Worm (Caenorhabditis elegans): ENCODE measurements around the gene C17G10.10.

The C17G10.10 gene

DNA sequence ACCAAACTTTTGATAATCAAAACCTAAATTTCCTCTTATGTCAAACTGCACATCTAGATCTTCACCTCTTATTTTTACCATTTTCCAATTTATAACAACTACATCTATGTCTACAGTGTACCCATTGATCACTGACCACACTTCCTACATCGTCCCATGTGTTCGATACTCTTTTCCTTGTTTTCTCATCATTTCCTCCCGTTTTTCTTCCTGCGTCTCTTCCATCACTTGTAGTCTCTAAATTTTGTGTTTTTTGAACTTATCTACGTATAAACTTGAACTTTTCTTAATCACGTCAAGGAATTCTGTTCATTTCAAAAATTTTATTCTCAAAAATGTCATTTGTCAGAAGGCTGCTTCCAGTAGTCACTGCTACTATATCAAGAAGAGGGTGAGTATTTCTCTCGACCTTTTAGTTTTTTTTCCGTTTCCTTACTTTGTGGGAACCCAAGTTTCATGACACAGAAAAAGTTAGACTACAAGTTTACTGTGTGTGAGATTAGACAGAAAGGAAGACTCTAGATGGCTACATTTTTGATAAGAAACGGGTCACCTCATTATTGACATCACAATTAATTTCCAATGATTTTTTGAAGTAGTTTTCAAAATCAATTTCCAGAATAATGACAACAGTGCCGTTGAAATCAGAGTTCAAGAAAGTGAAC is 27.0 kb downstream of the C17G10.10 start:
- TF ChIP-seq ets-7 (tag; optimal IDR thresholded peaks at IDR 0.05) (no peak), pes-1 (GFP tag; IDR thresholded peaks at IDR 0.05) (no peak), aly-1 (tag; optimal IDR thresholded peaks at IDR 0.05) (no peak), ceh-36 (tag; optimal IDR thresholded peaks at IDR 0.05) (no peak), scrt-1 (GFP tag; IDR thresholded peaks at IDR 0.05) (no peak), B0310.2 (tag; optimal IDR thresholded peaks at IDR 0.05) (no peak), F13C5.2 (tag; optimal IDR thresholded peaks at IDR 0.05) (no peak), ama-1 (optimal IDR thresholded peaks at IDR 0.05) (no peak)

- TF ChIP-seq B0310.2 (tag; optimal IDR thresholded peaks at IDR 0.05) (no peak), aly-1 (tag; optimal IDR thresholded peaks at IDR 0.05) (no peak), flt-1 (GFP tag; IDR thresholded peaks at IDR 0.05) (no peak), hmbx-1 (tag; optimal IDR thresholded peaks at IDR 0.05) (no peak)
Observed at ce11 chrII:5570272-5570671, 28.9 kb downstream of the C17G10.10 start, which contains the start of the genes C17C3.1 and C17C3.15. Gene C17C3.1, plus strand, starts transcription at chrII:5570572. Gene C17C3.15, plus strand, starts transcription at chrII:5570654.

DNA sequence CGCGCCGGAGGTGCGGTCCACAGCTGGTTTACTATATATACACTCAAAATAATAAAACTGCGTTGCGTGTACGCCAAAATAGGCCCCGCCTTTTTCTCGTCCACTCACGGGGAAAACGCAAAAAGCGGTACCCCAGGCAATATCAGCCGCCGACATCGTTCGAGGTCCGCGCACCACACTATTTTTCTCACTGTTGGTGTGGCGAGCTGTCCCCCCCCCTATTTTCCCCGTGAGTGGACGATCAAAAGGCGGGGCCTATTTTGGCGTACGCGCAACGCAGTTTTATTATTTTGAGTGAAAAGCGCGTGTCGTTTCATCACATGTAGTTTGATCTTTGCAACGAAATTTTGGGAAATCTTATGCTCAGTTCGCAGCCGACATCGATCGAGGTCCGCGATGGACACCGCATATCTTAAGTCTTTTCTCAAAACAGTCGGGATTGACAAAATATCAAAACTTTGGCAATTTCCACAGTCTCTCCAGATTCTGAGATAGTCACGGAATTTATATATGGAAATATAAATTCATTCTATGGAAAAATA is 34.0 kb downstream of the C17G10.10 start:
- TF ChIP-seq tbx-37 (GFP tag; conservative IDR thresholded peaks at IDR 0.05): no peak
- 0 out of 2 replicates have a peak, but pooled peaks have one; percentile 23 for TF ChIP-seq sea-1 (GFP tag; conservative IDR thresholded peaks at IDR 0.05)
- TF ChIP-seq F13C5.2 (tag; optimal IDR thresholded peaks at IDR 0.05): no peak

- no peak for TF ChIP-seq hnd-1 (tag; optimal IDR thresholded peaks at IDR 0.05)
- TF ChIP-seq pes-1 (GFP tag; IDR thresholded peaks at IDR 0.05): no peak
- no peak for TF ChIP-seq sea-1 (GFP tag; conservative IDR thresholded peaks at IDR 0.05)
- no peak for TF ChIP-seq ama-1 (optimal IDR thresholded peaks at IDR 0.05)
- no peak for TF ChIP-seq scrt-1 (GFP tag; IDR thresholded peaks at IDR 0.05)
- no peak for TF ChIP-seq ets-7 (tag; optimal IDR thresholded peaks at IDR 0.05)
- no peak for TF ChIP-seq hmg-4 (GFP tag; optimal IDR thresholded peaks at IDR 0.05)
- no peak for TF ChIP-seq flt-1 (GFP tag; IDR thresholded peaks at IDR 0.05)
- no peak for TF ChIP-seq B0310.2 (tag; optimal IDR thresholded peaks at IDR 0.05)
Observed at ce11 chrII:5561392-5561791, 37.8 kb downstream of the C17G10.10 start, which contains the start of gene C17C3.3. Gene C17C3.3, plus strand, starts transcription at chrII:5561737.

DNA sequence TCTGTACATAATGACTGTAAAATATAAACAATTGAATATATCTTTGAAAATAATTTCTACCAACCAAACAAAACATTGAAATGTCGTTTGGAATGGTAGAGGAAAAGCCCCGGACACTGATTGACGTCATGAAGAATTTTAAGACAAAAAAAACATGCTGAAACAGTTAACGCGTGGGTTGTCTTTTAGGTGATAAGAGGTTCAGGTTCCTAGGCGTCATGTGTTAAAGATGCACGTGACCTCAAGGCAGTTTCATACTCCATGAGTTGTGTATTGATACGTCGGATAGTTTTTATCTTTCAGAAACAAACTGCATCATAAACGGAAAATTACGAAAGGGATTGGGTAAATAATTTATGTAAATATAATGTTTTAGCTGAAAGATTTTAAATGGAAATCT is 42.0 kb downstream of the C17G10.10 start:
- TF ChIP-seq ets-7 (tag; optimal IDR thresholded peaks at IDR 0.05) (no peak), aly-1 (tag; optimal IDR thresholded peaks at IDR 0.05) (no peak), pes-1 (GFP tag; IDR thresholded peaks at IDR 0.05) (no peak), flt-1 (GFP tag; IDR thresholded peaks at IDR 0.05) (no peak), sea-1 (GFP tag; conservative IDR thresholded peaks at IDR 0.05) (no peak), hmbx-1 (tag; optimal IDR thresholded peaks at IDR 0.05) (no peak), scrt-1 (GFP tag; IDR thresholded peaks at IDR 0.05) (no peak), tbx-11 (GFP tag; IDR thresholded peaks at IDR 0.05) (no peak), hmg-4 (GFP tag; optimal IDR thresholded peaks at IDR 0.05) (no peak), B0310.2 (tag; optimal IDR thresholded peaks at IDR 0.05) (no peak), tbx-37 (GFP tag; conservative IDR thresholded peaks at IDR 0.05) (no peak), F13C5.2 (tag; optimal IDR thresholded peaks at IDR 0.05) (no peak)

- TF ChIP-seq tra-4 (tag; optimal IDR thresholded peaks at IDR 0.05) (no peak), aly-1 (tag; optimal IDR thresholded peaks at IDR 0.05) (no peak), F13C5.2 (tag; optimal IDR thresholded peaks at IDR 0.05) (no peak), pes-1 (GFP tag; IDR thresholded peaks at IDR 0.05) (no peak), ama-1 (optimal IDR thresholded peaks at IDR 0.05) (no peak)
Observed at ce11 chrII:5556431-5556830, 42.7 kb downstream of the C17G10.10 start, which contains the start of gene ins-11. Gene ins-11, plus strand, starts transcription at chrII:5556731.

ce11 chrII:5555522-5555921 is 43.7 kb downstream of the C17G10.10 start:
- TF ChIP-seq tra-4 (tag; optimal IDR thresholded peaks at IDR 0.05): no peak
- TF ChIP-seq scrt-1 (GFP tag; IDR thresholded peaks at IDR 0.05): no peak
- no peak for TF ChIP-seq ceh-13 (GFP tag; optimal IDR thresholded peaks at IDR 0.05)
- no peak for TF ChIP-seq tbx-11 (GFP tag; IDR thresholded peaks at IDR 0.05)

ce11 chrII:5554788-5555187 is 44.4 kb downstream of the C17G10.10 start:
- TF ChIP-seq tra-4 (tag; optimal IDR thresholded peaks at IDR 0.05) (no peak), ets-7 (tag; optimal IDR thresholded peaks at IDR 0.05) (no peak), hmg-4 (GFP tag; optimal IDR thresholded peaks at IDR 0.05) (no peak), pes-1 (GFP tag; IDR thresholded peaks at IDR 0.05) (no peak), sea-1 (GFP tag; conservative IDR thresholded peaks at IDR 0.05) (no peak), flt-1 (GFP tag; IDR thresholded peaks at IDR 0.05) (no peak), F13C5.2 (tag; optimal IDR thresholded peaks at IDR 0.05) (no peak), hmbx-1 (tag; optimal IDR thresholded peaks at IDR 0.05) (no peak), tbx-37 (GFP tag; conservative IDR thresholded peaks at IDR 0.05) (no peak), ama-1 (optimal IDR thresholded peaks at IDR 0.05) (no peak), ceh-36 (tag; optimal IDR thresholded peaks at IDR 0.05) (no peak), scrt-1 (GFP tag; IDR thresholded peaks at IDR 0.05) (no peak), ceh-13 (GFP tag; optimal IDR thresholded peaks at IDR 0.05) (no peak), aly-1 (tag; optimal IDR thresholded peaks at IDR 0.05) (no peak), B0310.2 (tag; optimal IDR thresholded peaks at IDR 0.05) (no peak)
